Fruit fly (Drosophila melanogaster) whole organism, embryonic: ENCODE results near the gene CG9799.

ENCODE experiments used
- Aef1 ChIP-seq: fragments of 200-800 bp; sonication (Bioruptor generic); IDR thresholded peaks from 3 replicates; pipeline ENCODE4 v1.3.6; 2022; ENCODE audit warnings: missing biosample characterization, missing genetic modification characterization
- Atf3 ChIP-seq: fragments of 200-800 bp; sonication (Bioruptor generic); optimal IDR thresholded peaks from 3 replicates; lab custom pipeline; 2016; ENCODE audit warnings: missing biosample characterization, missing genetic modification characterization
- CG11504 ChIP-seq: fragments of 200-800 bp; sonication (Bioruptor generic); optimal IDR thresholded peaks from 3 replicates; lab custom pipeline; 2019; ENCODE audit warnings: missing biosample characterization, mild to moderate bottlenecking, missing genetic modification characterization, moderate library complexity
- CG11696 ChIP-seq: fragments of 200-800 bp; sonication (Bioruptor generic); IDR thresholded peaks from 2 replicates; pipeline ENCODE4 v1.3.6; 2022; ENCODE audit warnings: missing biosample characterization, missing genetic modification characterization
- CG12769 ChIP-seq: fragments of 200-800 bp; sonication (Bioruptor generic); optimal IDR thresholded peaks from 2 replicates; lab custom pipeline; 2019; ENCODE audit warnings: missing biosample characterization, mild to moderate bottlenecking, missing genetic modification characterization, moderate library complexity
- CG13424 ChIP-seq: fragments of 200-800 bp; sonication (Bioruptor generic); optimal IDR thresholded peaks from 2 replicates; lab custom pipeline; 2019; ENCODE audit warnings: missing biosample characterization, mild to moderate bottlenecking, missing genetic modification characterization, moderate library complexity
- CG14014 ChIP-seq: fragments of 200-800 bp; sonication (Bioruptor generic); IDR thresholded peaks from 2 replicates; pipeline ENCODE4 v1.3.6; 2022; ENCODE audit warnings: missing biosample characterization, missing genetic modification characterization
- CG18262 ChIP-seq: fragments of 200-800 bp; optimal IDR thresholded peaks from 3 replicates; lab custom pipeline; 2019; ENCODE audit warnings: missing biosample characterization, mild to moderate bottlenecking, missing genetic modification characterization, moderate library complexity
- CG1832 ChIP-seq: fragments of 200-800 bp; sonication (Bioruptor generic); optimal IDR thresholded peaks from 2 replicates; lab custom pipeline; 2017; ENCODE audit warnings: missing biosample characterization, mild to moderate bottlenecking, missing genetic modification characterization, inconsistent platforms
- CG2199 ChIP-seq: fragments of 200-800 bp; sonication (Bioruptor generic); IDR thresholded peaks from 3 replicates; pipeline ENCODE4 v1.3.6; 2022; ENCODE audit warnings: missing biosample characterization, missing genetic modification characterization
- CG3065 ChIP-seq: fragments of 200-800 bp; sonication (Bioruptor generic); optimal IDR thresholded peaks from 2 replicates; lab custom pipeline; 2016; ENCODE audit warnings: missing biosample characterization, missing genetic modification characterization
- CG31224 ChIP-seq: fragments of 200-800 bp; sonication (Bioruptor generic); IDR thresholded peaks from 2 replicates; pipeline ENCODE4 v1.3.6; 2022; ENCODE audit warnings: missing biosample characterization, missing genetic modification characterization
- CG33213 ChIP-seq: fragments of 200-800 bp; sonication (Bioruptor generic); optimal IDR thresholded peaks from 3 replicates; lab custom pipeline; 2016; ENCODE audit warnings: missing biosample characterization, missing genetic modification characterization
- CG34224 ChIP-seq: fragments of 200-800 bp; sonication (Bioruptor generic); IDR thresholded peaks from 3 replicates; pipeline ENCODE4 v1.3.6; 2022; ENCODE audit warnings: missing biosample characterization, missing genetic modification characterization; ENCODE audit not compliant: partially characterized antibody
- CG5180 ChIP-seq: fragments of 200-800 bp; sonication (Bioruptor generic); optimal IDR thresholded peaks from 3 replicates; lab custom pipeline; 2017; ENCODE audit warnings: missing biosample characterization, missing genetic modification characterization, mild to moderate bottlenecking, moderate library complexity, missing genetic modification reagents
- CG6791 ChIP-seq: fragments of 200-800 bp; sonication (Bioruptor generic); IDR thresholded peaks from 3 replicates; pipeline ENCODE4 v1.3.6; 2022; ENCODE audit warnings: missing biosample characterization, missing genetic modification characterization; ENCODE audit not compliant: partially characterized antibody
- CG7357 ChIP-seq: fragments of 200-800 bp; sonication (Bioruptor generic); IDR thresholded peaks from 3 replicates; pipeline ENCODE4 v1.3.6; 2022; ENCODE audit warnings: missing biosample characterization, missing genetic modification characterization
- CG7745 ChIP-seq: fragments of 200-800 bp; sonication (Bioruptor generic); optimal IDR thresholded peaks from 2 replicates; lab custom pipeline; 2018; ENCODE audit warnings: missing biosample characterization, mild to moderate bottlenecking, missing genetic modification characterization, moderate library complexity
- CG8281 ChIP-seq: fragments of 200-800 bp; sonication (Bioruptor generic); optimal IDR thresholded peaks from 2 replicates; lab custom pipeline; 2018; ENCODE audit warnings: missing biosample characterization, mild to moderate bottlenecking, missing genetic modification characterization, moderate library complexity
- CG8290 ChIP-seq, 3 experiments: fragments of 200-800 bp; sonication (Bioruptor generic); optimal IDR thresholded peaks; 2 replicates each; lab custom pipeline; 2016 to 2019; ENCODE audit warnings: missing biosample characterization in 3 of 3, missing genetic modification characterization in 3 of 3, mild to moderate bottlenecking in 2 of 3, moderate library complexity in 1 of 3
- Camta ChIP-seq: fragments of 200-800 bp; sonication (Bioruptor generic); optimal IDR thresholded peaks from 2 replicates; lab custom pipeline; 2016; ENCODE audit warnings: missing biosample characterization, missing genetic modification characterization
- CoRest ChIP-seq: fragments of 200-800 bp; sonication (Bioruptor generic); optimal IDR thresholded peaks from 3 replicates; lab custom pipeline; 2018; ENCODE audit warnings: missing biosample characterization, mild to moderate bottlenecking, missing genetic modification characterization, moderate library complexity
- Dfd ChIP-seq, 2 experiments: fragments of >200 bp; optimal IDR thresholded peaks; 2 replicates each; lab custom pipeline; 2017; ENCODE audit warnings: missing biosample characterization in 2 of 2, missing genetic modification characterization in 2 of 2
- Dip2 ChIP-seq: fragments of 200-800 bp; sonication (Bioruptor generic); IDR thresholded peaks from 2 replicates; pipeline ENCODE4 v1.3.6; 2022; ENCODE audit warnings: missing biosample characterization, missing genetic modification characterization
- HLH3B ChIP-seq: fragments of 200-800 bp; sonication (Bioruptor generic); IDR thresholded peaks from 2 replicates; pipeline ENCODE4 v1.3.6; 2022; ENCODE audit warnings: missing biosample characterization, missing genetic modification characterization
- Hr78 ChIP-seq, 2 experiments: fragments of 200-800 bp in 1 of 2; fragments of >200 bp in 1 of 2; sonication (Bioruptor generic) in 1 of 2; optimal IDR thresholded peaks; 2 replicates each; lab custom pipeline; 2017 to 2019; ENCODE audit warnings: missing biosample characterization in 2 of 2, missing genetic modification characterization in 2 of 2, mild to moderate bottlenecking in 1 of 2, moderate library complexity in 1 of 2
- Med ChIP-seq: fragments of 200-800 bp; sonication (Bioruptor generic); peaks from one replicate; lab custom pipeline; 2016; ENCODE audit warnings: missing biosample characterization, missing genetic modification characterization, mild to moderate bottlenecking, inconsistent platforms, moderate library complexity
- NK7.1 ChIP-seq: fragments of 200-800 bp; sonication (Bioruptor generic); optimal IDR thresholded peaks from 3 replicates; lab custom pipeline; 2016; ENCODE audit warnings: missing biosample characterization, missing genetic modification characterization
- Neu2 ChIP-seq: fragments of 200-800 bp; sonication (Bioruptor generic); optimal IDR thresholded peaks from 3 replicates; lab custom pipeline; 2016; ENCODE audit warnings: missing biosample characterization, missing genetic modification characterization, borderline replicate concordance
- Nf-YC ChIP-seq: fragments of 200-800 bp; optimal IDR thresholded peaks from 3 replicates; lab custom pipeline; 2019; ENCODE audit warnings: missing biosample characterization, mild to moderate bottlenecking, missing genetic modification characterization, moderate library complexity
- PHDP ChIP-seq: fragments of 200-800 bp; sonication (Bioruptor generic); optimal IDR thresholded peaks from 3 replicates; lab custom pipeline; 2018; ENCODE audit warnings: missing biosample characterization, mild to moderate bottlenecking, missing genetic modification characterization, moderate library complexity
- Trl ChIP-seq, 3 experiments: fragments of >200 bp in 2 of 3; fragments of 200-800 bp in 1 of 3; sonication (Bioruptor generic) in 1 of 3; optimal IDR thresholded peaks; 2 replicates in 1 of 3; 3 replicates in 2 of 3; lab custom pipeline; 2016 to 2017; ENCODE audit warnings: missing biosample characterization in 1 of 3, missing genetic modification characterization in 1 of 3
- ac ChIP-seq: fragments of 200-800 bp; sonication (Bioruptor generic); optimal IDR thresholded peaks from 3 replicates; lab custom pipeline; 2017; ENCODE audit warnings: missing biosample characterization, mild to moderate bottlenecking, missing genetic modification characterization
- ara ChIP-seq: fragments of 200-800 bp; sonication (Bioruptor generic); IDR thresholded peaks from 2 replicates; pipeline ENCODE4 v1.3.6; 2022; ENCODE audit warnings: missing biosample characterization, missing genetic modification characterization
- ci ChIP-seq: fragments of 200-800 bp; sonication (Bioruptor generic); IDR thresholded peaks from 3 replicates; pipeline ENCODE4 v1.3.6; 2022; ENCODE audit warnings: missing biosample characterization, missing genetic modification characterization
- da ChIP-seq: fragments of 200-800 bp; sonication (Bioruptor generic); optimal IDR thresholded peaks from 2 replicates; lab custom pipeline; 2016; ENCODE audit warnings: missing biosample characterization, missing genetic modification characterization
- eve ChIP-seq, 2 experiments: fragments of >200 bp; optimal IDR thresholded peaks; 2 replicates each; lab custom pipeline; 2017; ENCODE audit warnings: missing biosample characterization in 2 of 2, missing genetic modification characterization in 2 of 2
- fd96Cb ChIP-seq: fragments of 200-800 bp; sonication (Bioruptor generic); optimal IDR thresholded peaks from 2 replicates; lab custom pipeline; 2018; ENCODE audit warnings: missing biosample characterization, mild to moderate bottlenecking, missing genetic modification characterization, moderate library complexity
- h ChIP-seq: fragments of >200 bp; optimal IDR thresholded peaks from 2 replicates; lab custom pipeline; 2017
- hkb ChIP-seq, 2 experiments: fragments of 200-800 bp in 1 of 2; fragments of >200 bp in 1 of 2; sonication (Bioruptor generic) in 1 of 2; IDR thresholded peaks in 1 of 2; optimal IDR thresholded peaks in 1 of 2; 2 replicates each; pipeline versions ENCODE4 v1.3.6 to Lab custom; 2017 to 2022; ENCODE audit warnings: missing biosample characterization in 1 of 2, missing genetic modification characterization in 1 of 2
- luna ChIP-seq: fragments of 200-800 bp; sonication (Bioruptor generic); optimal IDR thresholded peaks from 2 replicates; lab custom pipeline; 2016; ENCODE audit warnings: missing biosample characterization, missing genetic modification characterization
- mirr ChIP-seq: fragments of 200-800 bp; sonication (Bioruptor generic); optimal IDR thresholded peaks from 3 replicates; lab custom pipeline; 2018; ENCODE audit warnings: missing biosample characterization, mild to moderate bottlenecking, missing genetic modification characterization
- onecut ChIP-seq: fragments of 200-800 bp; sonication (Bioruptor generic); IDR thresholded peaks from 2 replicates; pipeline ENCODE4 v1.3.6; 2022; ENCODE audit warnings: missing biosample characterization, missing genetic modification characterization
- pb ChIP-seq: fragments of 200-800 bp; sonication (Bioruptor generic); optimal IDR thresholded peaks from 3 replicates; lab custom pipeline; 2016; ENCODE audit warnings: missing biosample characterization, missing genetic modification characterization
- ro ChIP-seq: fragments of 200-800 bp; sonication (Bioruptor generic); IDR thresholded peaks from 2 replicates; pipeline ENCODE4 v1.3.6; 2022; ENCODE audit warnings: missing biosample characterization, missing genetic modification characterization
- sens ChIP-seq: fragments of 200-800 bp; sonication (Bioruptor generic); peaks from one replicate; lab custom pipeline; 2016; ENCODE audit warnings: missing biosample characterization, missing genetic modification characterization
- toy ChIP-seq: fragments of 200-800 bp; sonication (Bioruptor generic); IDR thresholded peaks from 2 replicates; pipeline ENCODE4 v1.3.6; 2022; ENCODE audit warnings: missing biosample characterization, missing genetic modification characterization
- z ChIP-seq: fragments of 200-800 bp; sonication (Bioruptor generic); IDR thresholded peaks from 3 replicates; pipeline ENCODE4 v1.3.6; 2022; ENCODE audit warnings: missing biosample characterization, missing genetic modification characterization

Gene CG9799

DNA sequence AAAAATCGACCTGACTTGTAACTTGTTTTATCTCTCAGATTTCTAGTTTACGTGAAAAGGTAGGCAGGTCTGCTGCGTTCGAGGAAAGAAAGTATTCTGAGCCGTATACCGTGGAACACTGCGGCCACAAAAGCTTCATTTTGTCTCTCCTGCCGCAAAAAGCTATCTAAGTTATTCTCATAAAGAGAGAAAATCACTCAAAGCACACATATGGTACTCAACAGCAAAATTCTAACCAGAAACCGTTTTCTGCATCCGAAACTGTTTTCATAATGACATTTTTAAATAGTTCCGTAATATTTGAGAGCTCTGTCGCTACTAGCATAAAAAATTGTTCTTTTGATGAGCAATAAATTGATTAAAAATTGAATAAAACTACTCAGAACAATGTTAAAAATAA lies 8.8 kb downstream of the CG9799 start, which contains the start of the genes CG9813 and CG8870:
CG9813 (minus strand) TSS at position 101 of the 400 bp plus-strand sequence.
CG8870 (plus strand) TSS at position 168 of the 400 bp plus-strand sequence.
- TF ChIP-seq NK7.1 (GFP tag; lab: Kevin White, UChicago) (no peak), hkb (optimal IDR thresholded peaks at IDR 0.05; lab: Kevin White, UChicago) (no peak), hkb (GFP tag; IDR thresholded peaks at IDR 0.05; lab: Robert Waterston, UW) (0 out of 2 replicates have a peak, but pooled peaks have one; percentile 28), Trl (optimal IDR thresholded peaks at IDR 0.05; lab: Kevin White, UChicago) (peak; percentile 36 to 52), Trl (GFP tag; optimal IDR thresholded peaks at IDR 0.05; lab: Kevin White, UChicago) (no peak), z (0 out of 3 replicates have a peak, but pooled peaks have one; percentile 32)
- TF ChIP-seq, all 482 proteins: peak for 3

DNA sequence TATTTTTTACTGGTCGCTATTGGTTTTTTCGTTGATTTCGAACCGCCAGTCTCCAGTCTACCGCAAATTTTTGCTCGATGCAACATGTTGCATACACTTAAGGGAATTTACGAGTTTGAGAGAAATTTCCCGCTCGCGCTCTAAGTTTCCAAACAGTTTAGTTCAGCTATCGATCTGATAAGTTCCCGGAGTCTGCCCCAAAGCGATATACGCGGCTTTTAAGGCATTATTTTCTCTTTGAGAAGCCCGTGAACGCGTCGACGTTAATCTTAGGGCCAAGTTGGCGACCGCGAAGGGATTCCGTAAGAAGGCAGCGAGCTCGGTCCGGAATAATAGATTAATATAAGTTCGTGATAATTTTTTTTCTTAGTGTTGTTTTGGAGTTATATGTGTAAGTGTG lies 13.6 kb downstream of the CG9799 start:
- TF ChIP-seq CG2199 (no peak), Aef1 (GFP tag; lab: Robert Waterston, UW) (no peak), CG6791 (GFP tag; lab: Robert Waterston, UW) (no peak), Atf3 (GFP tag; lab: Kevin White, UChicago) (no peak), Dip2 (GFP tag; lab: Robert Waterston, UW) (no peak), Med (GFP tag; lab: Kevin White, UChicago) (peak; percentile 5), CG18262 (tag; lab: Kevin White, UChicago) (no peak), CoRest (tag; lab: Kevin White, UChicago) (peak; percentile 2), CG11504 (peak; percentile 62), CG3065 (GFP tag; lab: Kevin White, UChicago) (no peak), luna (GFP tag; lab: Kevin White, UChicago) (no peak), ro (GFP tag; lab: Robert Waterston, UW) (no peak), CG7745 (no peak), CG31224 (GFP tag; lab: Robert Waterston, UW) (no peak), pb (GFP tag; lab: Kevin White, UChicago) (no peak), h (no peak), CG34224 (GFP tag; lab: Robert Waterston, UW) (no peak), CG13424 (tag; lab: Kevin White, UChicago) (no peak), ac (GFP tag; lab: Kevin White, UChicago) (no peak), CG8281 (no peak), mirr (GFP tag; lab: Kevin White, UChicago) (no peak), Nf-YC (no peak), Neu2 (GFP tag; lab: Kevin White, UChicago) (no peak), eve (GFP tag; optimal IDR thresholded peaks at IDR 0.05; lab: Kevin White, UChicago) (no peak), PHDP (peak; percentile 5), Camta (GFP tag; lab: Kevin White, UChicago) (no peak), toy (no peak), HLH3B (GFP tag; lab: Robert Waterston, UW) (no peak), Hr78 (GFP tag; optimal IDR thresholded peaks at IDR 0.05; lab: Kevin White, UChicago) (no peak), CG33213 (GFP tag; lab: Kevin White, UChicago) (no peak), CG12769 (tag; lab: Kevin White, UChicago) (peak; percentile 59), CG8290 (GFP tag; optimal IDR thresholded peaks at IDR 0.05; lab: Kevin White, UChicago) (no peak), CG8290 (tag; optimal IDR thresholded peaks at IDR 0.05; lab: Kevin White, UChicago) (no peak), CG7357 (GFP tag; lab: Robert Waterston, UW) (no peak), ci (GFP tag; lab: Robert Waterston, UW) (0 out of 3 replicates have a peak, but pooled peaks have one; percentile 35), CG11696 (GFP tag; lab: Robert Waterston, UW) (no peak), ara (GFP tag; lab: Robert Waterston, UW) (no peak), sens (GFP tag; lab: Kevin White, UChicago) (peak; percentile 69), da (no peak), CG1832 (GFP tag; lab: Kevin White, UChicago) (no peak), CG14014 (GFP tag; lab: Robert Waterston, UW) (no peak), CG5180 (GFP tag; lab: Kevin White, UChicago) (peak; percentile 96), Dfd (GFP tag; optimal IDR thresholded peaks at IDR 0.05; lab: Kevin White, UChicago) (no peak), fd96Cb (no peak), onecut (GFP tag; lab: Robert Waterston, UW) (0 out of 2 replicates have a peak, but pooled peaks have one; percentile 17)
